Worm (Caenorhabditis elegans) whole organism, L4 larva: ENCODE results near the gene Y54H5A.2.

Source experiments
- D1046.2 ChIP-seq: fragments of 200-800 bp; sonication (Bioruptor generic); IDR thresholded peaks from 2 replicates; pipeline ENCODE4 v1.3.6; 2022; ENCODE audit warnings: missing genetic modification characterization, missing compliant biosample characterization
- F10B5.3 ChIP-seq: sonication (generic microtip); optimal IDR thresholded peaks from 2 replicates; lab custom pipeline; 2016; ENCODE audit warnings: mild to moderate bottlenecking, missing genetic modification characterization, missing compliant biosample characterization
- F37D6.2 ChIP-seq: sonication (generic microtip); optimal IDR thresholded peaks from 2 replicates; lab custom pipeline; 2016; ENCODE audit warnings: mild to moderate bottlenecking, missing genetic modification characterization, missing compliant biosample characterization
- F44E2.7 ChIP-seq: fragments of 200-800 bp; sonication (Bioruptor generic); IDR thresholded peaks from 2 replicates; pipeline ENCODE4 v2.1.2; 2022; ENCODE audit warnings: missing genetic modification characterization, missing compliant biosample characterization
- F49E8.2 ChIP-seq: sonication (generic microtip); optimal IDR thresholded peaks from 2 replicates; lab custom pipeline; 2016; ENCODE audit warnings: missing compliant biosample characterization, mild to moderate bottlenecking, missing genetic modification characterization, borderline replicate concordance
- Y5F2A.4 ChIP-seq: fragments of 200-800 bp; sonication (Bioruptor generic); optimal IDR thresholded peaks from 2 replicates; lab custom pipeline; 2018; ENCODE audit warnings: mild to moderate bottlenecking, missing genetic modification characterization, missing compliant biosample characterization
- ZK546.5 ChIP-seq, 2 experiments: sonication (generic microtip); optimal IDR thresholded peaks; 2 replicates each; lab custom pipeline; 2017; ENCODE audit warnings: missing biosample characterization in 2 of 2, missing genetic modification characterization in 2 of 2
- aha-1 ChIP-seq: fragments of 150-350 bp; peaks from one replicate; lab custom pipeline; 2014; ENCODE audit warnings: missing biosample characterization, missing genetic modification characterization
- attf-4 ChIP-seq: sonication (generic microtip); optimal IDR thresholded peaks from 3 replicates; lab custom pipeline; 2017; ENCODE audit warnings: missing biosample characterization, missing genetic modification characterization
- ceh-28 ChIP-seq: fragments of 150-350 bp; optimal IDR thresholded peaks from 2 replicates; lab custom pipeline; 2014; ENCODE audit warnings: missing biosample characterization, missing genetic modification reagents, missing genetic modification characterization
- ceh-32 ChIP-seq: sonication (generic microtip); optimal IDR thresholded peaks from 2 replicates; lab custom pipeline; 2016; ENCODE audit warnings: mild to moderate bottlenecking, missing genetic modification characterization, missing compliant biosample characterization; ENCODE audit not compliant: poor library complexity
- ceh-44 ChIP-seq: fragments of 200-800 bp; sonication (Bioruptor generic); IDR thresholded peaks from 2 replicates; pipeline ENCODE4 v1.3.6; 2022; ENCODE audit warnings: missing genetic modification reagents, missing genetic modification characterization, missing compliant biosample characterization
- ceh-82 ChIP-seq: sonication (generic microtip); optimal IDR thresholded peaks from 2 replicates; lab custom pipeline; 2017; ENCODE audit warnings: missing biosample characterization, missing genetic modification characterization
- ces-1 ChIP-seq: fragments of 150-350 bp; sonication (generic microtip); optimal IDR thresholded peaks from 4 replicates; lab custom pipeline; 2014; ENCODE audit warnings: missing biosample characterization, missing genetic modification reagents, missing genetic modification characterization
- ctbp-1 ChIP-seq: fragments of 200-800 bp; sonication (Bioruptor generic); IDR thresholded peaks from 2 replicates; pipeline ENCODE4 v1.3.6; 2022; ENCODE audit warnings: missing genetic modification reagents, missing genetic modification characterization, missing compliant biosample characterization
- daf-19 ChIP-seq: fragments of 200-800 bp; sonication (Bioruptor generic); conservative IDR thresholded peaks from 2 replicates; pipeline ENCODE4 v1.3.6; 2022; ENCODE audit warnings: missing genetic modification characterization, missing compliant biosample characterization
- daf-8 ChIP-seq: fragments of 200-800 bp; sonication (Bioruptor generic); IDR thresholded peaks from 2 replicates; pipeline ENCODE4 v1.3.6; 2022; ENCODE audit warnings: missing genetic modification characterization, missing compliant biosample characterization
- dmd-6 ChIP-seq: fragments of 200-800 bp; sonication (Bioruptor generic); IDR thresholded peaks from 2 replicates; pipeline ENCODE4 v1.3.6; 2022; ENCODE audit warnings: missing genetic modification reagents, missing genetic modification characterization, missing compliant biosample characterization
- dpl-1 ChIP-seq: fragments of 150-350 bp; optimal IDR thresholded peaks from 2 replicates; lab custom pipeline; 2014; ENCODE audit warnings: missing biosample characterization, missing genetic modification reagents, missing genetic modification characterization
- duxl-1 ChIP-seq: sonication (generic microtip); optimal IDR thresholded peaks from 2 replicates; lab custom pipeline; 2016; ENCODE audit warnings: mild to moderate bottlenecking, missing genetic modification characterization, moderate library complexity, missing compliant biosample characterization; ENCODE audit not compliant: poor library complexity
- egl-27 ChIP-seq: sonication (generic microtip); optimal IDR thresholded peaks from 3 replicates; lab custom pipeline; 2017; ENCODE audit warnings: missing biosample characterization, missing genetic modification reagents, missing genetic modification characterization
- fkh-10 ChIP-seq: fragments of 150-350 bp; optimal IDR thresholded peaks from 2 replicates; lab custom pipeline; 2014; ENCODE audit warnings: missing biosample characterization, missing genetic modification reagents, missing genetic modification characterization
- fos-1 ChIP-seq: fragments of 150-350 bp; optimal IDR thresholded peaks from 2 replicates; lab custom pipeline; 2014; ENCODE audit warnings: missing biosample characterization, missing genetic modification characterization
- gei-8 ChIP-seq: fragments of 200-800 bp; sonication (Bioruptor generic); optimal IDR thresholded peaks from 2 replicates; lab custom pipeline; 2018; ENCODE audit warnings: mild to moderate bottlenecking, missing genetic modification characterization, missing compliant biosample characterization
- hlh-30 ChIP-seq: sonication (generic microtip); optimal IDR thresholded peaks from 2 replicates; lab custom pipeline; 2017; ENCODE audit warnings: antibody characterized with exemption, mild to moderate bottlenecking, missing genetic modification characterization, missing compliant biosample characterization; ENCODE audit not compliant: insufficient read depth
- hmg-1.1 ChIP-seq: fragments of 200-800 bp; sonication (Bioruptor generic); IDR thresholded peaks from 2 replicates; pipeline ENCODE4 v1.3.6; 2022; ENCODE audit warnings: missing genetic modification reagents, missing genetic modification characterization, missing compliant biosample characterization
- lim-7 ChIP-seq: fragments of 200-800 bp; sonication (Bioruptor generic); IDR thresholded peaks from 2 replicates; pipeline ENCODE4 v1.3.6; 2022; ENCODE audit warnings: missing genetic modification characterization, missing compliant biosample characterization
- lin-15B ChIP-seq: fragments of 150-350 bp; sonication (generic microtip); optimal IDR thresholded peaks from 3 replicates; lab custom pipeline; 2014; ENCODE audit warnings: missing biosample characterization, missing genetic modification characterization
- madf-5 ChIP-seq, 2 experiments: fragments of 200-800 bp; sonication (Bioruptor generic); IDR thresholded peaks; 2 replicates each; pipeline ENCODE4 v1.3.6; 2022; ENCODE audit warnings: missing compliant biosample characterization in 2 of 2, missing genetic modification characterization in 2 of 2
- madf-9 ChIP-seq: fragments of 200-800 bp; sonication (Bioruptor generic); conservative IDR thresholded peaks from 2 replicates; pipeline ENCODE4 v1.3.6; 2022; ENCODE audit warnings: missing genetic modification reagents, missing genetic modification characterization, missing compliant biosample characterization
- mdl-1 ChIP-seq, 2 experiments: fragments of 150-350 bp in 1 of 2; sonication (generic microtip) in 1 of 2; optimal IDR thresholded peaks; 2 replicates each; lab custom pipeline; 2014 to 2017; ENCODE audit warnings: missing biosample characterization in 2 of 2, missing genetic modification characterization in 2 of 2
- mep-1 ChIP-seq: fragments of 150-350 bp; sonication (generic microtip); optimal IDR thresholded peaks from 3 replicates; lab custom pipeline; 2014; ENCODE audit warnings: missing biosample characterization, missing genetic modification characterization
- mes-2 ChIP-seq: sonication (generic microtip); optimal IDR thresholded peaks from 2 replicates; lab custom pipeline; 2016; ENCODE audit warnings: missing genotype, mild to moderate bottlenecking, missing genetic modification characterization, missing compliant biosample characterization; ENCODE audit not compliant: poor library complexity, severe bottlenecking
- mxl-2 ChIP-seq: fragments of 200-800 bp; sonication (Bioruptor generic); conservative IDR thresholded peaks from 2 replicates; pipeline ENCODE4 v1.3.6; 2022; ENCODE audit warnings: missing genetic modification reagents, missing genetic modification characterization, missing compliant biosample characterization
- nhr-11 ChIP-seq: fragments of 150-350 bp; optimal IDR thresholded peaks from 2 replicates; lab custom pipeline; 2014; ENCODE audit warnings: missing biosample characterization, missing genetic modification characterization
- nhr-237 ChIP-seq: sonication (generic microtip); optimal IDR thresholded peaks from 2 replicates; lab custom pipeline; 2017; ENCODE audit warnings: missing biosample characterization, missing genetic modification characterization
- nhr-25 ChIP-seq: sonication (generic microtip); optimal IDR thresholded peaks from 2 replicates; lab custom pipeline; 2017; ENCODE audit warnings: missing genetic modification characterization, mild to moderate bottlenecking, missing compliant biosample characterization, antibody characterized with exemption, moderate library complexity, borderline replicate concordance; ENCODE audit not compliant: insufficient read depth
- nhr-77 ChIP-seq: fragments of 150-350 bp; optimal IDR thresholded peaks from 2 replicates; lab custom pipeline; 2014; ENCODE audit warnings: missing biosample characterization, missing genetic modification characterization
- php-3 ChIP-seq: fragments of 200-800 bp; sonication (Bioruptor generic); IDR thresholded peaks from 2 replicates; pipeline ENCODE4 v1.3.6; 2022; ENCODE audit warnings: missing genetic modification reagents, missing genetic modification characterization, missing compliant biosample characterization
- pqm-1 ChIP-seq: sonication (generic microtip); optimal IDR thresholded peaks from 2 replicates; lab custom pipeline; 2017; ENCODE audit warnings: missing biosample characterization, missing genetic modification characterization
- rbr-2 ChIP-seq: sonication (generic microtip); optimal IDR thresholded peaks from 2 replicates; lab custom pipeline; 2016; ENCODE audit warnings: missing genotype, missing genetic modification characterization, missing compliant biosample characterization
- skn-1 ChIP-seq: fragments of 150-350 bp; optimal IDR thresholded peaks from 2 replicates; lab custom pipeline; 2014; ENCODE audit warnings: missing biosample characterization, missing genetic modification characterization
- snpc-4 ChIP-seq: fragments of 150-350 bp; optimal IDR thresholded peaks from 2 replicates; lab custom pipeline; 2014; ENCODE audit warnings: missing biosample characterization, missing genetic modification characterization
- unc-130 ChIP-seq: sonication (generic microtip); optimal IDR thresholded peaks from 2 replicates; lab custom pipeline; 2016; ENCODE audit warnings: missing genetic modification reagents, missing genetic modification characterization, missing compliant biosample characterization
- unc-62 ChIP-seq, 3 experiments: fragments of 150-350 bp in 1 of 3; sonication (generic microtip); optimal IDR thresholded peaks in 2 of 3; peaks in 1 of 3; 1 replicate in 1 of 3; 2 replicates in 2 of 3; lab custom pipeline; 2014 to 2017; ENCODE audit warnings: missing biosample characterization in 3 of 3, missing genetic modification characterization in 3 of 3, missing genetic modification reagents in 3 of 3, missing genotype in 1 of 3
- zip-11 ChIP-seq: fragments of 200-800 bp; sonication (Bioruptor generic); IDR thresholded peaks from 2 replicates; pipeline ENCODE4 v1.3.6; 2022; ENCODE audit warnings: missing genetic modification characterization, missing compliant biosample characterization
- ztf-11 ChIP-seq: fragments of 150-350 bp; optimal IDR thresholded peaks from 2 replicates; lab custom pipeline; 2014; ENCODE audit warnings: missing biosample characterization, missing genetic modification characterization

Gene Y54H5A.2

ce11 chrIII:5149478-5149877 is at the start of gene Y54H5A.2:
Y54H5A.2 (minus strand) TSS chrIII:5149578.
- no peak for TF ChIP-seq nhr-237
- no peak for TF ChIP-seq nhr-77 (tag; lab: Kevin White, UChicago)
- no peak for TF ChIP-seq F37D6.2 (tag; lab: Kevin White, UChicago)
- no peak for TF ChIP-seq dpl-1 (GFP tag; lab: Kevin White, UChicago)
- TF ChIP-seq dmd-6 (GFP tag; lab: Robert Waterston, UW): no peak
- peak in 1 of 2 experiments; percentile 9 for TF ChIP-seq unc-62 (GFP tag; optimal IDR thresholded peaks at IDR 0.05 in 1 of 2; lab: Kevin White, UChicago)
- TF ChIP-seq unc-62 (tag; optimal IDR thresholded peaks at IDR 0.05; lab: Kevin White, UChicago): no peak
- TF ChIP-seq mdl-1 (tag; optimal IDR thresholded peaks at IDR 0.05; lab: Kevin White, UChicago): no peak

ce11 chrIII:5196298-5197045 is 47.1 kb upstream of the Y54H5A.2 start:
- TF ChIP-seq D1046.2 (GFP tag; lab: Robert Waterston, UW) (no peak), nhr-77 (tag; lab: Kevin White, UChicago) (peak; percentile 0), unc-130 (GFP tag; lab: Kevin White, UChicago) (no peak), zip-11 (no peak), daf-8 (GFP tag; lab: Robert Waterston, UW) (no peak), egl-27 (tag; lab: Kevin White, UChicago) (no peak), attf-4 (no peak), ceh-82 (tag; lab: Kevin White, UChicago) (no peak), ceh-28 (no peak), fkh-10 (GFP tag; lab: Kevin White, UChicago) (no peak), php-3 (GFP tag; lab: Robert Waterston, UW) (no peak), aha-1 (tag; lab: Kevin White, UChicago) (peak; percentile 97), F37D6.2 (tag; lab: Kevin White, UChicago) (no peak), rbr-2 (peak; percentile 14), mxl-2 (GFP tag; lab: Robert Waterston, UW) (no peak), fos-1 (tag; lab: Kevin White, UChicago) (no peak), ceh-44 (GFP tag; lab: Robert Waterston, UW) (no peak), madf-5 (GFP tag; IDR thresholded peaks at IDR 0.05; lab: Robert Waterston, UW) (no peak), mes-2 (no peak), ZK546.5 (tag; optimal IDR thresholded peaks at IDR 0.05; lab: Kevin White, UChicago) (no peak), ctbp-1 (GFP tag; lab: Robert Waterston, UW) (no peak), daf-19 (GFP tag; lab: Robert Waterston, UW) (0 out of 2 replicates have a peak, but pooled peaks have one; percentile 25), skn-1 (tag; lab: Kevin White, UChicago) (no peak), duxl-1 (tag; lab: Kevin White, UChicago) (peak; percentile 66), Y5F2A.4 (GFP tag; lab: Kevin White, UChicago) (no peak), hlh-30 (no peak), snpc-4 (no peak), F44E2.7 (GFP tag; lab: Robert Waterston, UW) (no peak), ztf-11 (tag; lab: Kevin White, UChicago) (no peak), lim-7 (GFP tag; lab: Robert Waterston, UW) (peak; percentile 58; the same call in 1 of the 2 replicates), F10B5.3 (tag; lab: Kevin White, UChicago) (no peak), ces-1 (GFP tag; lab: Kevin White, UChicago) (no peak), nhr-11 (no peak), ceh-32 (no peak), lin-15B (no peak), gei-8 (GFP tag; lab: Kevin White, UChicago) (peak; percentile 34), pqm-1 (tag; lab: Kevin White, UChicago) (no peak), nhr-25 (tag; lab: Kevin White, UChicago) (peak; percentile 27), madf-9 (peak; percentile 61), F49E8.2 (tag; lab: Kevin White, UChicago) (no peak), nhr-237 (no peak), hmg-1.1 (GFP tag; lab: Robert Waterston, UW) (peak; percentile 29; the same call in 1 of the 2 replicates), mep-1 (tag; lab: Kevin White, UChicago) (peak; percentile 35)
